Fruit fly (Drosophila melanogaster) Kc167 (cell line): ENCODE data around the gene CG14410.

ENCODE experiments used
- insv ChIP-seq: fragments of >200 bp; optimal IDR thresholded peaks from 3 replicates; lab custom pipeline; 2018; ENCODE audit warnings: missing external identifiers
- psq ChIP-seq: fragments of >200 bp; optimal IDR thresholded peaks from 2 replicates; lab custom pipeline; 2017; ENCODE audit warnings: missing external identifiers

DNA sequence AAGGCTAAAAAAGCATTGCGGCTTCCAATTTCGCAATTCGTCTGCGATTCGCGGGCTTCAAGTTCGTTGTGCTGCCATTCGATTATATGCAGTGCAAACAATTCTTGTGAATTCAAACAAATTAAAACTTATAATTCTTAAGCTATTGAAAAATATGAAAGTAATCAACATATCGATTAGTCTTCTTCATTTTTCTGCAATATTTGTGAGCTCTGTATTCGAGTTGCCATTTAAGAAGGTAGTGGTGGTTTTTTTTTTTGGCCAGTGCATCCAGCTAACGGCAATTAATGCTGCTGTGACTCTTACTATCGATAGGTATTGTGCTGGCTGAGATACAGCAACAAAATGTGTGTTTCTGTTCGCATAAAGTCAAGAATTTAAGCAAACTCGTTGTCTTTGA lies 21.4 kb downstream of the CG14410 start:
- TF ChIP-seq insv (lab: Kevin White, UChicago) (no peak), psq (lab: Kevin White, UChicago) (no peak)
